Worm (Caenorhabditis elegans) whole organism, L2 larva: ENCODE results near the gene Y41E3.18.

Source experiments
- alr-1 ChIP-seq: fragments of 150-350 bp; optimal IDR thresholded peaks from 2 replicates; lab custom pipeline; 2014; ENCODE audit warnings: missing biosample characterization, missing genetic modification characterization
- aly-2 ChIP-seq: fragments of 150-350 bp; optimal IDR thresholded peaks from 2 replicates; lab custom pipeline; 2014; ENCODE audit warnings: missing biosample characterization, missing genetic modification characterization
- fos-1 ChIP-seq: fragments of 150-350 bp; optimal IDR thresholded peaks from 2 replicates; lab custom pipeline; 2014; ENCODE audit warnings: missing biosample characterization, missing genetic modification characterization
- mdl-1 ChIP-seq, 2 experiments: fragments of 150-350 bp in 1 of 2; sonication (generic microtip) in 1 of 2; optimal IDR thresholded peaks; 2 replicates each; lab custom pipeline; 2017; ENCODE audit warnings: missing biosample characterization in 2 of 2, missing genetic modification characterization in 2 of 2
- nhr-12 ChIP-seq: fragments of 150-350 bp; optimal IDR thresholded peaks from 2 replicates; lab custom pipeline; 2014; ENCODE audit warnings: missing biosample characterization, missing genetic modification characterization
- snpc-4 ChIP-seq: fragments of 150-350 bp; optimal IDR thresholded peaks from 2 replicates; lab custom pipeline; 2014; ENCODE audit warnings: missing biosample characterization, missing genetic modification characterization
- unc-39 ChIP-seq: fragments of 150-350 bp; optimal IDR thresholded peaks from 2 replicates; lab custom pipeline; 2014; ENCODE audit warnings: missing biosample characterization, missing genetic modification characterization
- zag-1 ChIP-seq: fragments of 150-350 bp; optimal IDR thresholded peaks from 2 replicates; lab custom pipeline; 2014; ENCODE audit warnings: missing biosample characterization, missing genetic modification characterization
- ztf-11 ChIP-seq: sonication (generic microtip); optimal IDR thresholded peaks from 2 replicates; lab custom pipeline; 2017; ENCODE audit warnings: missing biosample characterization, missing genetic modification characterization

DNA sequence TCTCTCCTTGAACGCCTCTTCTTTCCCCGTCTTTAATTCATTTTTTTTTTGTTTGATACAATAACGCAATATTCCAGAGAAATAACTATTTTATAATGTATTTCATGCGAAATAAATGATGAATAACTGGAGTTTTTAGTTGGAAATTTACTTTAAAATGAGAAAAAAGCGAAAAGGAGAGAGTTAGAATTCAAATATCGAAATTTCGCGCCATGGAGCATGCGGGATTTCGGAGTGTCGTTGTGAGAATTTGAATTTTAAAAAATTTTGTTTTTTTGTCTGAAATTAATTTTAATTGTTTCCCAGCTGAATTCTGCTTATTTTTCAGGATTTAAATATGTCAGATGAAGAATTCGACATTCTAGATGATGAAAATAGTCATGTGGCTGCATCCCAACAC lies 40.2 kb downstream of the Y41E3.18 start, which contains the start of gene fcd-2:
- no peak for TF ChIP-seq unc-39 (tag; lab: Kevin White, UChicago)
- no peak for TF ChIP-seq mdl-1 (tag; optimal IDR thresholded peaks at IDR 0.05; lab: Kevin White, UChicago)
- TF ChIP-seq fos-1 (tag; lab: Kevin White, UChicago) = peak; percentile 24
- TF ChIP-seq ztf-11 (tag; lab: Kevin White, UChicago) = no peak
- TF ChIP-seq nhr-12 (tag; lab: Kevin White, UChicago) = no peak
- TF ChIP-seq zag-1 = no peak
- TF ChIP-seq snpc-4 (tag; lab: Kevin White, UChicago) = no peak
- no peak for TF ChIP-seq alr-1 (tag; lab: Kevin White, UChicago)
- TF ChIP-seq aly-2 (tag; lab: Kevin White, UChicago) = no peak
